Worm (Caenorhabditis elegans) whole organism, L4/young adult: ENCODE results near the gene clc-10.

ENCODE experiments used
- W03F9.2 ChIP-seq: fragments of 150-350 bp; optimal IDR thresholded peaks from 2 replicates; lab custom pipeline; 2014; ENCODE audit warnings: missing biosample characterization, missing genetic modification characterization
- him-1 ChIP-seq: sonication (generic microtip); optimal IDR thresholded peaks from 2 replicates; lab custom pipeline; 2016; ENCODE audit warnings: missing genotype, missing genetic modification reagents, missing genetic modification characterization, missing compliant biosample characterization

- no peak for TF ChIP-seq W03F9.2 (tag; lab: Kevin White, UChicago)
- no peak for TF ChIP-seq him-1 (tag; lab: Kevin White, UChicago)
Observed at ce11 chrIII:6030483-6030882, 26.4 kb upstream of the clc-10 start, which contains the start of gene ZK328.6.
